Fruit fly (Drosophila melanogaster): ENCODE data around the gene CG6664.

DNA sequence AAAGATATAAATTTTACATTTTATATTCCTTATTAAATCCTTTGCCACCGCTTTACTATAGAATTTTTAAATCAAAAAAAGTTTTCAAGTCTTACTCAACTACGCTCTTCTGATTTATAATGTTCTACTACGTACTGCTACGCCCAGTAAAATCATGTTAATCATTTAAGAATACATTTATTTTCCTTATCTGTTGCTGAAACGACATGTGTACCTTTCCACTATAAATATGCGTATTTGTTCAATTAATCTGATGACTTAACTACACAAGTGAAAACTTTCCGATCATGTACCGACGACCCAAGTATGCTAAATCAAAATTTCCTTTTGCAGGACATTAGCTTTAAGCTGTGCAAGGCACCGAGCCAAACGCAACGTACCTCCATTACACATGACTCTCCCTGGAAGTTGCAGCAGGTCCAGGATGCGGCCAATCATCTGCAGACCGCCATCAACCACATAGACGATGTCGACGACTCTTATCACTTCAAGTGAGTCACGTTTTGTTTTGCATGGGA is 36.5 kb upstream of the CG6664 start:
- TF ChIP-seq CTCF (optimal IDR thresholded peaks at IDR 0.05): no peak
- TF ChIP-seq CG8478 (optimal IDR thresholded peaks at IDR 0.05): no peak

All from S2 (cell line).